Worm (Caenorhabditis elegans) whole organism, L1 larva: ENCODE data around the gene srsx-19.

ENCODE experiments used
- C16A3.4 ChIP-seq: fragments of 150-350 bp; optimal IDR thresholded peaks from 2 replicates; lab custom pipeline; 2014; ENCODE audit warnings: missing biosample characterization, missing genetic modification characterization
- F16B12.6 ChIP-seq: fragments of 150-350 bp; optimal IDR thresholded peaks from 2 replicates; lab custom pipeline; 2014; ENCODE audit warnings: missing biosample characterization, missing genetic modification characterization
- aha-1 ChIP-seq: fragments of 150-350 bp; optimal IDR thresholded peaks from 2 replicates; lab custom pipeline; 2014; ENCODE audit warnings: missing biosample characterization, missing genetic modification characterization
- blmp-1 ChIP-seq: fragments of 150-350 bp; optimal IDR thresholded peaks from 2 replicates; lab custom pipeline; 2014; ENCODE audit warnings: missing biosample characterization, missing genetic modification characterization
- ceh-63 ChIP-seq: fragments of 200-800 bp; sonication (Bioruptor generic); optimal IDR thresholded peaks from 2 replicates; lab custom pipeline; 2018; ENCODE audit warnings: mild to moderate bottlenecking, missing genetic modification characterization, missing compliant biosample characterization
- ces-1 ChIP-seq: fragments of 150-350 bp; optimal IDR thresholded peaks from 2 replicates; lab custom pipeline; 2014; ENCODE audit warnings: missing biosample characterization, missing genetic modification reagents, missing genetic modification characterization
- dpl-1 ChIP-seq, 3 experiments: fragments of 150-350 bp in 2 of 3; sonication (generic microtip) in 1 of 3; optimal IDR thresholded peaks; 2 replicates each; lab custom pipeline; 2014 to 2017; ENCODE audit warnings: missing biosample characterization in 3 of 3, missing genetic modification characterization in 3 of 3, missing genetic modification reagents in 3 of 3
- dsc-1 ChIP-seq: sonication (generic microtip); optimal IDR thresholded peaks from 2 replicates; lab custom pipeline; 2016; ENCODE audit warnings: mild to moderate bottlenecking, missing genetic modification characterization, missing compliant biosample characterization
- efl-1 ChIP-seq, 4 experiments: fragments of 150-350 bp; optimal IDR thresholded peaks in 3 of 4; peaks in 1 of 4; 1 replicate in 1 of 4; 2 replicates in 3 of 4; lab custom pipeline; 2014; ENCODE audit warnings: missing biosample characterization in 2 of 4, missing genetic modification characterization in 2 of 4, missing genetic modification reagents in 2 of 4
- egl-27 ChIP-seq, 2 experiments: fragments of 150-350 bp in 1 of 2; sonication (generic microtip); optimal IDR thresholded peaks; 3 replicates each; lab custom pipeline; 2017 to 2018; ENCODE audit warnings: missing biosample characterization in 2 of 2, missing genetic modification characterization in 2 of 2, missing genetic modification reagents in 2 of 2
- elt-2 ChIP-seq: sonication (generic microtip); optimal IDR thresholded peaks from 2 replicates; lab custom pipeline; 2016; ENCODE audit warnings: missing genetic modification characterization, mild to moderate bottlenecking, inconsistent platforms, missing compliant biosample characterization, missing genetic modification reagents
- elt-3 ChIP-seq, 6 experiments: fragments of 150-350 bp in 1 of 6; sonication (generic microtip); optimal IDR thresholded peaks; 2 replicates each; lab custom pipeline; 2017 to 2018; ENCODE audit warnings: missing biosample characterization in 6 of 6, missing genetic modification characterization in 6 of 6, inconsistent platforms in 1 of 6
- fkh-10 ChIP-seq: sonication (generic microtip); optimal IDR thresholded peaks from 2 replicates; lab custom pipeline; 2017; ENCODE audit warnings: missing biosample characterization, missing genetic modification reagents, missing genetic modification characterization
- fkh-4 ChIP-seq: sonication (generic microtip); optimal IDR thresholded peaks from 2 replicates; lab custom pipeline; 2016; ENCODE audit warnings: missing compliant biosample characterization, missing genetic modification characterization, borderline replicate concordance
- hlh-17 ChIP-seq: fragments of 200-800 bp; sonication (Bioruptor generic); optimal IDR thresholded peaks from 2 replicates; lab custom pipeline; 2018; ENCODE audit warnings: missing genetic modification characterization, mild to moderate bottlenecking, missing compliant biosample characterization, moderate library complexity, borderline replicate concordance
- hpl-2 ChIP-seq: fragments of 150-350 bp; optimal IDR thresholded peaks from 2 replicates; lab custom pipeline; 2014; ENCODE audit warnings: missing biosample characterization, missing genetic modification reagents, missing genetic modification characterization
- irx-1 ChIP-seq: sonication (generic microtip); optimal IDR thresholded peaks from 2 replicates; lab custom pipeline; 2016; ENCODE audit warnings: missing genetic modification characterization, missing compliant biosample characterization
- isw-1 ChIP-seq: fragments of 200-800 bp; sonication (Bioruptor generic); IDR thresholded peaks from 2 replicates; pipeline ENCODE4 v1.3.6; 2022; ENCODE audit warnings: missing genetic modification characterization, missing compliant biosample characterization
- jun-1 ChIP-seq: fragments of 150-350 bp; optimal IDR thresholded peaks from 2 replicates; lab custom pipeline; 2014; ENCODE audit warnings: missing biosample characterization, missing genetic modification reagents, missing genetic modification characterization
- lin-14 ChIP-seq: fragments of 200-800 bp; sonication (Bioruptor generic); optimal IDR thresholded peaks from 2 replicates; lab custom pipeline; 2018; ENCODE audit warnings: mild to moderate bottlenecking, missing genetic modification characterization, moderate library complexity, missing compliant biosample characterization
- lin-35 ChIP-seq, 2 experiments: fragments of 150-350 bp; optimal IDR thresholded peaks; 2 replicates each; lab custom pipeline; 2014; ENCODE audit warnings: missing biosample characterization in 2 of 2, missing genetic modification characterization in 2 of 2, missing genetic modification reagents in 2 of 2
- lir-3 ChIP-seq: sonication (generic microtip); optimal IDR thresholded peaks from 2 replicates; lab custom pipeline; 2016; ENCODE audit warnings: mild to moderate bottlenecking, missing genetic modification characterization, moderate library complexity, missing compliant biosample characterization; ENCODE audit not compliant: poor library complexity
- lsy-2 ChIP-seq, 2 experiments: fragments of 150-350 bp; optimal IDR thresholded peaks; 2 replicates each; lab custom pipeline; 2014; ENCODE audit warnings: missing biosample characterization in 2 of 2, missing genetic modification characterization in 2 of 2
- mdl-1 ChIP-seq, 2 experiments: fragments of 150-350 bp; optimal IDR thresholded peaks; 2 replicates each; lab custom pipeline; 2014 to 2017; ENCODE audit warnings: missing biosample characterization in 2 of 2, missing genetic modification characterization in 2 of 2, inconsistent platforms in 1 of 2
- mep-1 ChIP-seq: fragments of 150-350 bp; optimal IDR thresholded peaks from 2 replicates; lab custom pipeline; 2014; ENCODE audit warnings: missing biosample characterization, missing genetic modification characterization
- nhr-19 ChIP-seq: fragments of 200-800 bp; sonication (Bioruptor generic); conservative IDR thresholded peaks from 2 replicates; pipeline ENCODE4 v1.3.6; 2022; ENCODE audit warnings: missing genetic modification characterization, missing compliant biosample characterization
- nhr-20 ChIP-seq: sonication (generic microtip); optimal IDR thresholded peaks from 2 replicates; lab custom pipeline; 2016; ENCODE audit warnings: mild to moderate bottlenecking, missing genetic modification characterization, missing compliant biosample characterization
- nhr-71 ChIP-seq: sonication (generic microtip); optimal IDR thresholded peaks from 2 replicates; lab custom pipeline; 2016; ENCODE audit warnings: mild to moderate bottlenecking, missing genetic modification characterization, moderate library complexity, missing compliant biosample characterization
- nhr-76 ChIP-seq: sonication (generic microtip); optimal IDR thresholded peaks from 2 replicates; lab custom pipeline; 2017; ENCODE audit warnings: missing biosample characterization, missing genetic modification characterization
- nhr-77 ChIP-seq: fragments of 150-350 bp; optimal IDR thresholded peaks from 2 replicates; lab custom pipeline; 2014; ENCODE audit warnings: missing biosample characterization, missing genetic modification characterization
- nhr-85 ChIP-seq: sonication (generic microtip); peaks from one replicate; lab custom pipeline; 2016; ENCODE audit warnings: missing genetic modification characterization, inconsistent platforms, missing compliant biosample characterization
- nhr-90 ChIP-seq: sonication (generic microtip); optimal IDR thresholded peaks from 2 replicates; lab custom pipeline; 2016; ENCODE audit warnings: mild to moderate bottlenecking, missing genetic modification characterization, missing compliant biosample characterization; ENCODE audit not compliant: poor library complexity
- pax-3 ChIP-seq: fragments of 200-800 bp; sonication (Bioruptor generic); optimal IDR thresholded peaks from 2 replicates; lab custom pipeline; 2018; ENCODE audit warnings: mild to moderate bottlenecking, missing genetic modification characterization, moderate library complexity, missing compliant biosample characterization
- rnt-1 ChIP-seq: sonication (generic microtip); optimal IDR thresholded peaks from 2 replicates; lab custom pipeline; 2016; ENCODE audit warnings: mild to moderate bottlenecking, missing genetic modification characterization, moderate library complexity, missing compliant biosample characterization
- skn-1 ChIP-seq: fragments of 150-350 bp; optimal IDR thresholded peaks from 2 replicates; lab custom pipeline; 2014; ENCODE audit warnings: missing biosample characterization, missing genetic modification characterization
- snu-23 ChIP-seq: sonication (generic microtip); optimal IDR thresholded peaks from 2 replicates; lab custom pipeline; 2016; ENCODE audit warnings: missing genetic modification characterization, missing compliant biosample characterization
- sox-4 ChIP-seq: sonication (generic microtip); optimal IDR thresholded peaks from 2 replicates; lab custom pipeline; 2016; ENCODE audit warnings: missing genetic modification characterization, missing compliant biosample characterization
- sptf-1 ChIP-seq: fragments of 150-350 bp; optimal IDR thresholded peaks from 2 replicates; lab custom pipeline; 2014; ENCODE audit warnings: missing biosample characterization, missing genetic modification characterization
- tbx-2 ChIP-seq: sonication (generic microtip); optimal IDR thresholded peaks from 2 replicates; lab custom pipeline; 2016; ENCODE audit warnings: missing genetic modification characterization, missing compliant biosample characterization
- tlp-1 ChIP-seq: fragments of 150-350 bp; optimal IDR thresholded peaks from 2 replicates; lab custom pipeline; 2014; ENCODE audit warnings: missing biosample characterization, missing genetic modification characterization
- unc-130 ChIP-seq: fragments of 150-350 bp; optimal IDR thresholded peaks from 2 replicates; lab custom pipeline; 2017; ENCODE audit warnings: missing biosample characterization, missing genetic modification characterization, inconsistent platforms
- unc-98 ChIP-seq: fragments of 200-800 bp; sonication (Bioruptor generic); IDR thresholded peaks from 2 replicates; pipeline ENCODE4 v1.3.6; 2022; ENCODE audit warnings: missing genetic modification characterization, missing compliant biosample characterization
- ztf-4 ChIP-seq: fragments of 150-350 bp; optimal IDR thresholded peaks from 2 replicates; lab custom pipeline; 2014; ENCODE audit warnings: missing biosample characterization, missing genetic modification characterization

The srsx-19 gene

ce11 chrV:13891489-13891888, 4.0 kb downstream of the srsx-19 start:
- TF ChIP-seq nhr-85 (tag; lab: Kevin White, UChicago) (peak; percentile 63), sptf-1 (tag; lab: Kevin White, UChicago) (no peak), elt-2 (tag; lab: Kevin White, UChicago) (peak; percentile 59), fkh-4 (tag; lab: Kevin White, UChicago) (no peak), F16B12.6 (tag; lab: Kevin White, UChicago) (no peak), sox-4 (no peak), ztf-4 (no peak), C16A3.4 (tag; lab: Kevin White, UChicago) (no peak), tlp-1 (tag; lab: Kevin White, UChicago) (no peak), nhr-77 (no peak), hlh-17 (no peak), isw-1 (GFP tag; lab: Robert Waterston, UW) (no peak), lir-3 (tag; lab: Kevin White, UChicago) (no peak), jun-1 (tag; lab: Kevin White, UChicago) (no peak), nhr-76 (tag; lab: Kevin White, UChicago) (no peak), ces-1 (GFP tag; lab: Kevin White, UChicago) (no peak), nhr-71 (tag; lab: Kevin White, UChicago) (peak; percentile 40), egl-27 (tag; optimal IDR thresholded peaks at IDR 0.05; lab: Kevin White, UChicago) (no peak), tbx-2 (tag; lab: Kevin White, UChicago) (no peak), fkh-10 (GFP tag; lab: Kevin White, UChicago) (no peak), nhr-19 (GFP tag; lab: Robert Waterston, UW) (0 out of 2 replicates have a peak, but pooled peaks have one; percentile 13), pax-3 (tag; lab: Kevin White, UChicago) (no peak), hpl-2 (GFP tag; lab: Kevin White, UChicago) (no peak), irx-1 (tag; lab: Kevin White, UChicago) (no peak), lsy-2 (tag; optimal IDR thresholded peaks at IDR 0.05; lab: Kevin White, UChicago) (no peak), efl-1 (optimal IDR thresholded peaks at IDR 0.05; lab: Kevin White, UChicago) (no peak), efl-1 (GFP tag; optimal IDR thresholded peaks at IDR 0.05 in 1 of 2; lab: Kevin White, UChicago) (no peak), nhr-20 (tag; lab: Kevin White, UChicago) (peak; percentile 33), unc-98 (GFP tag; lab: Robert Waterston, UW) (no peak)
- TF ChIP-seq, all 84 proteins: peak for 5

ce11 chrV:13892457-13893375, 5.3 kb downstream of the srsx-19 start, which contains the start of gene sptl-3:
sptl-3 (plus strand) TSS chrV:13893325.
- TF ChIP-seq mep-1 (peak; percentile 46), lin-35 (GFP tag; optimal IDR thresholded peaks at IDR 0.05; lab: Kevin White, UChicago) (peak; percentile 23 to 57), nhr-19 (GFP tag; lab: Robert Waterston, UW) (peak; percentile 53), nhr-85 (tag; lab: Kevin White, UChicago) (peak; percentile 77), mdl-1 (tag; optimal IDR thresholded peaks at IDR 0.05; lab: Kevin White, UChicago) (peak in 1 of 2 experiments; percentile 61), lin-14 (GFP tag; lab: Kevin White, UChicago) (peak; percentile 69), ceh-63 (GFP tag; lab: Kevin White, UChicago) (no peak), dsc-1 (tag; lab: Kevin White, UChicago) (no peak), rnt-1 (tag; lab: Kevin White, UChicago) (peak; percentile 43), aha-1 (tag; lab: Kevin White, UChicago) (no peak), efl-1 (optimal IDR thresholded peaks at IDR 0.05; lab: Kevin White, UChicago) (peak; percentile 4 to 22), efl-1 (GFP tag; optimal IDR thresholded peaks at IDR 0.05 in 1 of 2; lab: Kevin White, UChicago) (peak; percentile 10 to 88), blmp-1 (peak; percentile 83), dpl-1 (GFP tag; optimal IDR thresholded peaks at IDR 0.05; lab: Kevin White, UChicago) (peak in 2 of 3 experiments; percentile 22 to 55), C16A3.4 (tag; lab: Kevin White, UChicago) (peak; percentile 20), skn-1 (tag; lab: Kevin White, UChicago) (peak; percentile 48), nhr-90 (tag; lab: Kevin White, UChicago) (peak; percentile 14), elt-3 (tag; optimal IDR thresholded peaks at IDR 0.05; lab: Kevin White, UChicago) (peak in 2 of 6 experiments; percentile 49 to 81), unc-130 (tag; lab: Kevin White, UChicago) (no peak), snu-23 (GFP tag; lab: Kevin White, UChicago) (peak; percentile 65), lsy-2 (tag; optimal IDR thresholded peaks at IDR 0.05; lab: Kevin White, UChicago) (peak in 1 of 2 experiments; percentile 42), nhr-71 (tag; lab: Kevin White, UChicago) (peak; percentile 75), nhr-20 (tag; lab: Kevin White, UChicago) (peak; percentile 68), egl-27 (tag; optimal IDR thresholded peaks at IDR 0.05; lab: Kevin White, UChicago) (no peak), elt-2 (tag; lab: Kevin White, UChicago) (peak; percentile 77), irx-1 (tag; lab: Kevin White, UChicago) (no peak), ztf-4 (no peak), tbx-2 (tag; lab: Kevin White, UChicago) (peak; percentile 44)
